Worm (Caenorhabditis elegans): ENCODE data around the gene ufm-1.

The ufm-1 gene

ce11 chrIII:7815571-7816348 lies 43.0 kb upstream of the ufm-1 start:
- TF ChIP-seq nhr-6 (tag; optimal IDR thresholded peaks at IDR 0.05) (peak; percentile 100), ztf-7 (tag; optimal IDR thresholded peaks at IDR 0.05) (no peak), unc-39 (tag; optimal IDR thresholded peaks at IDR 0.05) (no peak), D1046.2 (GFP tag; IDR thresholded peaks at IDR 0.05) (no peak), F37D6.2 (tag; optimal IDR thresholded peaks at IDR 0.05) (no peak)

DNA sequence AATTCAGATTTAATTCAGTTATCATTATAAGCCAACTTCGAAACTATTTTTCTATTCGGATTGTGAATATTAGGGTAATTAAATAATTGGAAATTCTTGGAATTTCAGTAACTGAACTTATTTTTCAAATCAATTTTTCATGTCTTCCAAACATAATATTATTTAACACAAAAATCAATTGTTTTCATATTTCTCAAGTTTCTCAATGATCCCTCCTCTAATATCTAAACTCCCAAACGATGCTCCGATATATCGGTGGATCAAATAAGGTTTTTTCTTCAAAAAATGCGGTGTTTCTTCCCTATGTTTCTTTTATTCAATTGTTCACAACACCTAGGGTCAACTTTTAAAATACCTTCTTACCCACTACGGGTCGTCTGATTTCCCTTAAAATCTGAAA lies 42.3 kb upstream of the ufm-1 start:
- TF ChIP-seq nhr-6 (tag; optimal IDR thresholded peaks at IDR 0.05) (peak; percentile 100), dpl-1 (GFP tag; optimal IDR thresholded peaks at IDR 0.05) (no peak)

ce11 chrIII:7818965-7819364 lies 39.8 kb upstream of the ufm-1 start:
- no peak for TF ChIP-seq mes-2 (tag; optimal IDR thresholded peaks at IDR 0.05; ENCODE audit: poor library complexity, severe bottlenecking)
- no peak for TF ChIP-seq ceh-44 (GFP tag; IDR thresholded peaks at IDR 0.05)
- no peak for TF ChIP-seq dmd-6 (GFP tag; IDR thresholded peaks at IDR 0.05)
- no peak for TF ChIP-seq unc-39 (tag; optimal IDR thresholded peaks at IDR 0.05)
- no peak for TF ChIP-seq set-16 (GFP tag; IDR thresholded peaks at IDR 0.05)
- no peak for TF ChIP-seq mxl-2 (GFP tag; conservative IDR thresholded peaks at IDR 0.05)
- TF ChIP-seq F44E2.7 (GFP tag; IDR thresholded peaks at IDR 0.05), result no peak
- no peak for TF ChIP-seq T26A8.4 (GFP tag; IDR thresholded peaks at IDR 0.05)
- no peak for TF ChIP-seq gei-8 (GFP tag; optimal IDR thresholded peaks at IDR 0.05)

- peak; percentile 18 for TF ChIP-seq aha-1 (tag)
- TF ChIP-seq nhr-77 (tag; optimal IDR thresholded peaks at IDR 0.05), result no peak
- TF ChIP-seq ama-1 (optimal IDR thresholded peaks at IDR 0.05), result no peak
- TF ChIP-seq daf-19 (GFP tag; conservative IDR thresholded peaks at IDR 0.05), result no peak
- TF ChIP-seq nhr-11 (tag; optimal IDR thresholded peaks at IDR 0.05), result no peak
- peak in 1 of 2 experiments; percentile 5 for TF ChIP-seq unc-62 (GFP tag; optimal IDR thresholded peaks at IDR 0.05 in 1 of 2)
- no peak for TF ChIP-seq unc-62 (tag; optimal IDR thresholded peaks at IDR 0.05)
- TF ChIP-seq nhr-42 (GFP tag; IDR thresholded peaks at IDR 0.05), result no peak
- no peak for TF ChIP-seq spr-3 (GFP tag; optimal IDR thresholded peaks at IDR 0.05)
- TF ChIP-seq hif-1 (tag; optimal IDR thresholded peaks at IDR 0.05), result no peak
- no peak for TF ChIP-seq ZK337.2 (GFP tag; IDR thresholded peaks at IDR 0.05)
- no peak for TF ChIP-seq nhr-28 (tag; optimal IDR thresholded peaks at IDR 0.05)
- TF ChIP-seq gei-8 (GFP tag; optimal IDR thresholded peaks at IDR 0.05), result no peak
- no peak for TF ChIP-seq nhr-102 (tag; optimal IDR thresholded peaks at IDR 0.05)
Observed at ce11 chrIII:7819866-7820265, 38.9 kb upstream of the ufm-1 start.

- TF ChIP-seq lin-38 (GFP tag; IDR thresholded peaks at IDR 0.05) (peak; percentile 15; the same call in 1 of the 2 replicates), lim-7 (GFP tag; IDR thresholded peaks at IDR 0.05) (peak; percentile 59; the same call in 1 of the 2 replicates), dmd-8 (GFP tag; IDR thresholded peaks at IDR 0.05) (0 out of 2 replicates have a peak, but pooled peaks have one; percentile 62)
Observed at ce11 chrIII:7821130-7821529, 37.6 kb upstream of the ufm-1 start.

ce11 chrIII:7823285-7823684 lies 35.5 kb upstream of the ufm-1 start:
- TF ChIP-seq attf-4 (tag; optimal IDR thresholded peaks at IDR 0.05) (no peak), aha-1 (tag) (no peak), cey-2 (tag; optimal IDR thresholded peaks at IDR 0.05; ENCODE audit: borderline replicate concordance, insufficient read depth) (no peak), nhr-6 (tag; optimal IDR thresholded peaks at IDR 0.05) (no peak), zfp-3 (GFP tag; conservative IDR thresholded peaks at IDR 0.05) (no peak), lin-15B (tag; optimal IDR thresholded peaks at IDR 0.05) (no peak), zip-11 (GFP tag; IDR thresholded peaks at IDR 0.05) (no peak), Y5F2A.4 (GFP tag; optimal IDR thresholded peaks at IDR 0.05) (no peak), nhr-11 (tag; optimal IDR thresholded peaks at IDR 0.05) (no peak), mxl-3 (GFP tag; optimal IDR thresholded peaks at IDR 0.05) (no peak), nhr-28 (tag; optimal IDR thresholded peaks at IDR 0.05) (no peak)

Data from whole organism, L4 larva.